Fruit fly (Drosophila melanogaster): Measurements from ENCODE around the gene aay.

aay gene

dm6 chr3L:9376573-9376972, 46.5 kb upstream of the aay start:
- TF ChIP-seq zfh1 (GFP tag; IDR thresholded peaks at IDR 0.05) = no peak
- TF ChIP-seq ken (GFP tag; IDR thresholded peaks at IDR 0.05) = 0 out of 3 replicates have a peak, but pooled peaks have one; percentile 14
- TF ChIP-seq Med (GFP tag) = peak; percentile 56
- 0 out of 3 replicates have a peak, but pooled peaks have one; percentile 39 for TF ChIP-seq Mrtf (GFP tag; IDR thresholded peaks at IDR 0.05)

dm6 chr3L:9377198-9378035, 45.6 kb upstream of the aay start, which contains the start of gene Hsp26:
Gene Hsp26, minus strand, starts transcription at chr3L:9377427.
- TF ChIP-seq Stat92E (GFP tag; optimal IDR thresholded peaks at IDR 0.05) = peak in 1 of 3 experiments; percentile 59
- TF ChIP-seq insv (GFP tag; optimal IDR thresholded peaks at IDR 0.05) = no peak
- TF ChIP-seq schlank (tag; optimal IDR thresholded peaks at IDR 0.05) = peak; percentile 8
- no peak for TF ChIP-seq Neu2 (GFP tag; optimal IDR thresholded peaks at IDR 0.05; ENCODE audit: borderline replicate concordance)
- TF ChIP-seq CG15269 (tag; optimal IDR thresholded peaks at IDR 0.05) = peak; percentile 85
- TF ChIP-seq az2 (GFP tag; optimal IDR thresholded peaks at IDR 0.05) = peak; percentile 85
- TF ChIP-seq cwo (GFP tag; optimal IDR thresholded peaks at IDR 0.05) = peak; percentile 75
- TF ChIP-seq CG3995 (GFP tag; optimal IDR thresholded peaks at IDR 0.05) = peak; percentile 12
- TF ChIP-seq Hey (tag; optimal IDR thresholded peaks at IDR 0.05) = no peak
- no peak for TF ChIP-seq CG14860 (GFP tag; IDR thresholded peaks at IDR 0.05; ENCODE audit: partially characterized antibody)
- no peak for TF ChIP-seq ham (GFP tag; IDR thresholded peaks at IDR 0.05)
- peak; percentile 84 for TF ChIP-seq CG17568 (GFP tag; optimal IDR thresholded peaks at IDR 0.05)
- TF ChIP-seq Hr51 (GFP tag; optimal IDR thresholded peaks at IDR 0.05) = peak; percentile 48 to 89
- TF ChIP-seq zen (tag; optimal IDR thresholded peaks at IDR 0.05) = peak; percentile 24
- TF ChIP-seq CG7839 (tag; optimal IDR thresholded peaks at IDR 0.05) = peak; percentile 86
- TF ChIP-seq CG7786 (GFP tag; optimal IDR thresholded peaks at IDR 0.05) = peak; percentile 83
- peak; percentile 86 for TF ChIP-seq Antp (GFP tag; optimal IDR thresholded peaks at IDR 0.05)
- TF ChIP-seq oc (tag; optimal IDR thresholded peaks at IDR 0.05) = peak; percentile 86
- TF ChIP-seq Hmr (GFP tag; optimal IDR thresholded peaks at IDR 0.05) = peak; percentile 86
- peak; percentile 74 for TF ChIP-seq CG6765 (GFP tag; optimal IDR thresholded peaks at IDR 0.05)
- TF ChIP-seq Mad (GFP tag; optimal IDR thresholded peaks at IDR 0.05) = peak; percentile 61
- no peak for TF ChIP-seq Kr (GFP tag; optimal IDR thresholded peaks at IDR 0.05)
- TF ChIP-seq Camta (GFP tag; optimal IDR thresholded peaks at IDR 0.05) = peak; percentile 87
- no peak for TF ChIP-seq D (optimal IDR thresholded peaks at IDR 0.05)
- TF ChIP-seq D (GFP tag; optimal IDR thresholded peaks at IDR 0.05) = peak; percentile 51
- TF ChIP-seq br (optimal IDR thresholded peaks at IDR 0.05) = no peak
- TF ChIP-seq CrebB (tag; optimal IDR thresholded peaks at IDR 0.05) = peak; percentile 71
- TF ChIP-seq CG18011 (GFP tag; optimal IDR thresholded peaks at IDR 0.05) = peak; percentile 62
- TF ChIP-seq Adf1 (GFP tag; IDR thresholded peaks at IDR 0.05) = peak; percentile 56
- TF ChIP-seq HLHmδ (GFP tag; optimal IDR thresholded peaks at IDR 0.05) = no peak
- TF ChIP-seq H15 (GFP tag; IDR thresholded peaks at IDR 0.05) = no peak
- no peak; the same call in 1 of the 2 replicates for TF ChIP-seq CG13287 (GFP tag; IDR thresholded peaks at IDR 0.05; ENCODE audit: partially characterized antibody)
- TF ChIP-seq Opbp (GFP tag; IDR thresholded peaks at IDR 0.05; ENCODE audit: partially characterized antibody) = no peak
- no peak for TF ChIP-seq CG14965 (GFP tag; optimal IDR thresholded peaks at IDR 0.05; ENCODE audit: borderline replicate concordance)
- peak; percentile 67 for TF ChIP-seq fd3F (GFP tag; optimal IDR thresholded peaks at IDR 0.05)
- TF ChIP-seq slou (GFP tag; optimal IDR thresholded peaks at IDR 0.05) = peak; percentile 62
- peak; percentile 62 for TF ChIP-seq tx (GFP tag; optimal IDR thresholded peaks at IDR 0.05)
- TF ChIP-seq CG18476 (GFP tag; optimal IDR thresholded peaks at IDR 0.05) = peak; percentile 74
- TF ChIP-seq kah (GFP tag; optimal IDR thresholded peaks at IDR 0.05) = peak; percentile 63
- TF ChIP-seq da (GFP tag; optimal IDR thresholded peaks at IDR 0.05) = no peak
- peak; percentile 68; the same call in 1 of the 2 replicates for TF ChIP-seq E2f2 (GFP tag; IDR thresholded peaks at IDR 0.05)
- TF ChIP-seq CG18764 (GFP tag; optimal IDR thresholded peaks at IDR 0.05) = peak; percentile 66

Data from whole organism, embryonic.